Fruit fly (Drosophila melanogaster): Measurements from ENCODE around the gene CG43931.

DNA sequence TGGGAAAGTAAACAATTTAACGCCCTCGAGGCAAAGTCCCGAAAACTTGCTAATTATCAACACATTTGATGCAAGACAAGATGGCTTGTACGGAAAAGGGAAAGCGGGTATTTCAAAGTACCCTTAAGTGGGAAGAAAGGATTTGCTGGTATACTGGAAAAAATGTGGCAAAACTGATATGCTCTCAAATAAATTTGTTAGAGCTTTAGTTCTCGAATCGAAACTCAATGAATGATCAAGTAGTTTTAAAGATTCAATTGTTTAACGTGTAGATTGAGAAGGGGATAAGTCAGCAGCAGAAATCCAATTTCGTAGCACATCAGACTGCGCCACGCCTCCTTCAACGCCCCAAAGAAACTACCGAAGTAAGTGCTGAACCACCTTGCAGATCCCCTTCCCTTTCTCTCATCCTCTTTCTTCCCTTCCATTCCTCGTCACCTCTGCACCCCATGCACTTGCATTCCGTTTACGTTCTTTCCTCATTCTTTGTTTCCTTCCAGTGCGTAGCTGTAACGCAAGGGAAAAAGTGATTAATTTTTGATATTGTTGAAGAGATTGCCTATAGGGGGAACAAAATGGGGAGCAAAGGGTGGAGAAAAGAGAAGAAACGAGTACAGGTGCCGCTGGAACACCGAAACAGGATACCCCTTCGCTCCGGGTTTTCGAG lies 19.8 kb downstream of the CG43931 start:
- TF ChIP-seq CG12605 (GFP tag; IDR thresholded peaks at IDR 0.05) (no peak), CG32121 (GFP tag; IDR thresholded peaks at IDR 0.05) (no peak), fd96Ca (GFP tag; IDR thresholded peaks at IDR 0.05) (no peak), CG14655 (GFP tag; optimal IDR thresholded peaks at IDR 0.05) (no peak)

All from whole organism, pupa.